Fruit fly (Drosophila melanogaster) whole organism, embryonic: Measurements from ENCODE around the gene CG17249.
A peak's percentile ranks its signal among the peaks of the same experiment; 100 is the strongest.

ENCODE experiments used
- Atf3 ChIP-seq: fragments of 200-800 bp; sonication (Bioruptor generic); optimal IDR thresholded peaks from 3 replicates; lab custom pipeline; 2016; ENCODE audit warnings: missing biosample characterization, missing genetic modification characterization
- Awh ChIP-seq: fragments of 200-800 bp; sonication (Bioruptor generic); IDR thresholded peaks from 2 replicates; pipeline ENCODE4, ENCODE4 v1.3.6; 2022; ENCODE audit warnings: missing biosample characterization, missing genetic modification characterization
- Bgb ChIP-seq: fragments of 200-800 bp; sonication (Bioruptor generic); IDR thresholded peaks from 2 replicates; pipeline ENCODE4 v1.3.6; 2022; ENCODE audit warnings: missing biosample characterization, missing genetic modification characterization; ENCODE audit not compliant: partially characterized antibody
- CG10959 ChIP-seq: fragments of 200-800 bp; sonication (Bioruptor generic); IDR thresholded peaks from 2 replicates; pipeline ENCODE4 v1.3.6; 2022; ENCODE audit warnings: missing biosample characterization, missing genetic modification characterization
- CG11560 ChIP-seq: fragments of 200-800 bp; sonication (Bioruptor generic); IDR thresholded peaks from 3 replicates; pipeline ENCODE4 v1.3.6; 2022; ENCODE audit warnings: missing biosample characterization, missing genetic modification characterization
- CG12299 ChIP-seq: fragments of 200-800 bp; sonication (Bioruptor generic); optimal IDR thresholded peaks from 2 replicates; lab custom pipeline; 2018; ENCODE audit warnings: missing biosample characterization, mild to moderate bottlenecking, missing genetic modification characterization
- CG12659 ChIP-seq: fragments of 200-800 bp; sonication (Bioruptor generic); optimal IDR thresholded peaks from 3 replicates; lab custom pipeline; 2017; ENCODE audit warnings: mild to moderate bottlenecking, missing biosample characterization, missing genetic modification reagents, missing genetic modification characterization
- CG15479 ChIP-seq: fragments of 200-800 bp; sonication (Bioruptor generic); optimal IDR thresholded peaks from 3 replicates; lab custom pipeline; 2019; ENCODE audit warnings: missing biosample characterization, mild to moderate bottlenecking, missing genetic modification characterization, moderate library complexity
- CG16815 ChIP-seq: fragments of 200-800 bp; sonication (Bioruptor generic); optimal IDR thresholded peaks from 3 replicates; lab custom pipeline; 2017; ENCODE audit warnings: missing biosample characterization, mild to moderate bottlenecking, missing genetic modification characterization
- CG17912 ChIP-seq: fragments of 200-800 bp; sonication (Bioruptor generic); optimal IDR thresholded peaks from 2 replicates; lab custom pipeline; 2018; ENCODE audit warnings: missing biosample characterization, mild to moderate bottlenecking, missing genetic modification characterization
- CG1792 ChIP-seq: fragments of 200-800 bp; sonication (Bioruptor generic); optimal IDR thresholded peaks from 2 replicates; lab custom pipeline; 2016; ENCODE audit warnings: missing biosample characterization, missing genetic modification characterization
- CG1832 ChIP-seq: fragments of 200-800 bp; sonication (Bioruptor generic); optimal IDR thresholded peaks from 2 replicates; lab custom pipeline; 2017; ENCODE audit warnings: missing biosample characterization, mild to moderate bottlenecking, missing genetic modification characterization, inconsistent platforms
- CG2120 ChIP-seq: fragments of 200-800 bp; sonication (Bioruptor generic); optimal IDR thresholded peaks from 3 replicates; lab custom pipeline; 2016; ENCODE audit warnings: missing biosample characterization, missing genetic modification characterization
- CG2889 ChIP-seq: fragments of 200-800 bp; sonication (Bioruptor generic); IDR thresholded peaks from 3 replicates; pipeline ENCODE4 v1.3.6; 2022; ENCODE audit warnings: missing biosample characterization, missing genetic modification characterization
- CG31224 ChIP-seq: fragments of 200-800 bp; sonication (Bioruptor generic); IDR thresholded peaks from 2 replicates; pipeline ENCODE4 v1.3.6; 2022; ENCODE audit warnings: missing biosample characterization, missing genetic modification characterization
- CG34422 ChIP-seq: fragments of 200-800 bp; sonication (Bioruptor generic); IDR thresholded peaks from 3 replicates; pipeline ENCODE4 v1.3.6; 2022; ENCODE audit warnings: missing biosample characterization, missing genetic modification characterization
- CG4328 ChIP-seq: fragments of 200-800 bp; sonication (Bioruptor generic); optimal IDR thresholded peaks from 3 replicates; lab custom pipeline; 2017; ENCODE audit warnings: missing biosample characterization, missing genetic modification reagents, missing genetic modification characterization
- CG6654 ChIP-seq: fragments of 200-800 bp; sonication (Bioruptor generic); optimal IDR thresholded peaks from 2 replicates; lab custom pipeline; 2017; ENCODE audit warnings: missing biosample characterization, mild to moderate bottlenecking, missing genetic modification characterization
- CG6791 ChIP-seq: fragments of 200-800 bp; sonication (Bioruptor generic); IDR thresholded peaks from 3 replicates; pipeline ENCODE4 v1.3.6; 2022; ENCODE audit warnings: missing biosample characterization, missing genetic modification characterization; ENCODE audit not compliant: partially characterized antibody
- CG7928 ChIP-seq: fragments of 200-800 bp; sonication (Bioruptor generic); optimal IDR thresholded peaks from 2 replicates; lab custom pipeline; 2017; ENCODE audit warnings: missing biosample characterization, mild to moderate bottlenecking, missing genetic modification characterization
- Dek ChIP-seq: fragments of 200-800 bp; sonication (Bioruptor generic); optimal IDR thresholded peaks from 3 replicates; lab custom pipeline; 2019; ENCODE audit warnings: missing biosample characterization, mild to moderate bottlenecking, missing genetic modification characterization, moderate library complexity
- Hand ChIP-seq: fragments of 200-800 bp; sonication (Bioruptor generic); optimal IDR thresholded peaks from 2 replicates; lab custom pipeline; 2017; ENCODE audit warnings: mild to moderate bottlenecking, missing biosample characterization, missing genetic modification reagents, missing genetic modification characterization
- Pdp1 ChIP-seq, 2 experiments: fragments of 200-800 bp; sonication (Bioruptor generic); optimal IDR thresholded peaks; 3 replicates each; lab custom pipeline; 2016; ENCODE audit warnings: missing biosample characterization in 2 of 2, missing genetic modification characterization in 2 of 2, mild to moderate bottlenecking in 1 of 2, moderate library complexity in 1 of 2
- Sin3A ChIP-seq: fragments of >200 bp; optimal IDR thresholded peaks from 2 replicates; lab custom pipeline; 2018
- abd-A ChIP-seq: fragments of 200-800 bp; sonication (Bioruptor generic); optimal IDR thresholded peaks from 3 replicates; lab custom pipeline; 2019; ENCODE audit warnings: missing biosample characterization, mild to moderate bottlenecking, missing genetic modification characterization, moderate library complexity
- ac ChIP-seq: fragments of 200-800 bp; sonication (Bioruptor generic); optimal IDR thresholded peaks from 3 replicates; lab custom pipeline; 2017; ENCODE audit warnings: missing biosample characterization, mild to moderate bottlenecking, missing genetic modification characterization
- chinmo ChIP-seq: fragments of 200-800 bp; sonication (Bioruptor generic); IDR thresholded peaks from 4 replicates; pipeline ENCODE4 v1.3.6; 2022; ENCODE audit warnings: missing biosample characterization, missing genetic modification characterization; ENCODE audit not compliant: partially characterized antibody
- ci ChIP-seq: fragments of 200-800 bp; sonication (Bioruptor generic); IDR thresholded peaks from 3 replicates; pipeline ENCODE4 v1.3.6; 2022; ENCODE audit warnings: missing biosample characterization, missing genetic modification characterization
- dm ChIP-seq: fragments of 200-800 bp; sonication (Bioruptor generic); optimal IDR thresholded peaks from 3 replicates; lab custom pipeline; 2016; ENCODE audit warnings: missing biosample characterization, missing genetic modification characterization
- en ChIP-seq: fragments of 200-800 bp; sonication (Bioruptor generic); optimal IDR thresholded peaks from 2 replicates; lab custom pipeline; 2016; ENCODE audit warnings: missing biosample characterization, missing genetic modification characterization
- ewg ChIP-seq: fragments of 200-800 bp; sonication (Bioruptor generic); optimal IDR thresholded peaks from 3 replicates; lab custom pipeline; 2017; ENCODE audit warnings: mild to moderate bottlenecking, missing biosample characterization, missing genetic modification reagents, missing genetic modification characterization
- gcm ChIP-seq: fragments of 200-800 bp; sonication (Bioruptor generic); optimal IDR thresholded peaks from 2 replicates; lab custom pipeline; 2019; ENCODE audit warnings: missing biosample characterization, mild to moderate bottlenecking, missing genetic modification characterization, moderate library complexity
- gsb-n ChIP-seq: fragments of 200-800 bp; sonication (Bioruptor generic); optimal IDR thresholded peaks from 3 replicates; lab custom pipeline; 2018; ENCODE audit warnings: missing biosample characterization, mild to moderate bottlenecking, missing genetic modification characterization
- her ChIP-seq: fragments of 200-800 bp; sonication (Bioruptor generic); optimal IDR thresholded peaks from 2 replicates; lab custom pipeline; 2016; ENCODE audit warnings: missing biosample characterization, missing genetic modification characterization
- nerfin-1 ChIP-seq: fragments of 200-800 bp; sonication (Bioruptor generic); optimal IDR thresholded peaks from 3 replicates; lab custom pipeline; 2019; ENCODE audit warnings: missing biosample characterization, mild to moderate bottlenecking, missing genetic modification characterization, moderate library complexity
- nmo ChIP-seq: fragments of 200-800 bp; sonication (Bioruptor generic); optimal IDR thresholded peaks from 2 replicates; lab custom pipeline; 2018; ENCODE audit warnings: missing biosample characterization, mild to moderate bottlenecking, missing genetic modification characterization, moderate library complexity
- pho ChIP-seq: fragments of 200-800 bp; sonication (Bioruptor generic); optimal IDR thresholded peaks from 2 replicates; lab custom pipeline; 2016; ENCODE audit warnings: missing biosample characterization, missing genetic modification characterization
- scrt ChIP-seq: fragments of 200-800 bp; sonication (Bioruptor generic); optimal IDR thresholded peaks from 2 replicates; lab custom pipeline; 2018; ENCODE audit warnings: missing biosample characterization, mild to moderate bottlenecking, missing genetic modification characterization, moderate library complexity
- seq ChIP-seq: fragments of 200-800 bp; sonication (Bioruptor generic); IDR thresholded peaks from 2 replicates; pipeline ENCODE4 v1.3.6; 2022; ENCODE audit warnings: missing biosample characterization, missing genetic modification characterization
- trem ChIP-seq: fragments of 200-800 bp; optimal IDR thresholded peaks from 3 replicates; lab custom pipeline; 2019; ENCODE audit warnings: missing biosample characterization, mild to moderate bottlenecking, missing genetic modification characterization, moderate library complexity
- zen2 ChIP-seq: fragments of 200-800 bp; sonication (Bioruptor generic); IDR thresholded peaks from 3 replicates; pipeline ENCODE4 v1.3.6; 2022; ENCODE audit warnings: missing biosample characterization, missing genetic modification characterization; ENCODE audit not compliant: partially characterized antibody

The CG17249 gene

dm6 chr3L:1664876-1665275, 17.6 kb upstream of the CG17249 start, which contains the start of the genes Srrm234 and CG7974 (continued):
- TF ChIP-seq CG12659 (GFP tag; lab: Kevin White, UChicago) (peak; percentile 38), Dek (no peak), trem (tag; lab: Kevin White, UChicago) (peak; percentile 55), ac (GFP tag; lab: Kevin White, UChicago) (no peak), CG7928 (GFP tag; lab: Kevin White, UChicago) (no peak), CG16815 (GFP tag; lab: Kevin White, UChicago) (no peak), CG1832 (GFP tag; lab: Kevin White, UChicago) (no peak), CG10959 (GFP tag; lab: Robert Waterston, UW) (no peak), pho (GFP tag; lab: Kevin White, UChicago) (no peak), en (GFP tag; lab: Kevin White, UChicago) (no peak), CG2889 (GFP tag; lab: Robert Waterston, UW) (no peak), CG17912 (GFP tag; lab: Kevin White, UChicago) (peak; percentile 2), Sin3A (lab: Kevin White, UChicago) (peak; percentile 50)

DNA sequence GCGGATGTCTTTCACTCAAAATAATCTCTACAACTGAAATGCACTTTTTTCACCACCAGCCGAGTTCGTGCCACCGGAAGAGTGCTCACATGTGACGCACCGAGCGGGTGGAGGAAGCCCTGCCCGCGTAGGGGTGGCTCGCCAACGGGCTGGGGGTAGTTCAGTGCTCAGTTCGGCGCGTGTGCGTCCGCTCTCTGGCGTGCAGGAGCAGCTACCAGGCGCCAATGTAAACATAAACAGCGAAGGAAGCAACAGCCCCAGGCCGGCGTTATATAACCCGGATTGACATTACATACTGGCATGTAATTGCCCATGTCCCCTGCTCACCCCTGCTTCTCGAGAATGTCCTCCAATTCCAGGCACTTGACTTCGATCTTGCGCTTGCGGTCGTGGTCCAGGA, 16.9 kb upstream of the CG17249 start:
- TF ChIP-seq CG11560 (no peak), gsb-n (tag; lab: Kevin White, UChicago) (no peak), ewg (GFP tag; lab: Kevin White, UChicago) (peak; percentile 84), CG4328 (no peak), seq (GFP tag; lab: Robert Waterston, UW) (peak; percentile 86), abd-A (tag; lab: Kevin White, UChicago) (peak; percentile 27), Awh (0 out of 2 replicates have a peak, but pooled peaks have one; percentile 10), dm (GFP tag; lab: Kevin White, UChicago) (no peak), her (no peak), CG6791 (GFP tag; lab: Robert Waterston, UW) (0 out of 3 replicates have a peak, but pooled peaks have one; percentile 28), scrt (GFP tag; lab: Kevin White, UChicago) (peak; percentile 96), nmo (GFP tag; lab: Kevin White, UChicago) (no peak), nerfin-1 (peak; percentile 21), Pdp1 (GFP tag; optimal IDR thresholded peaks at IDR 0.05; lab: Kevin White, UChicago) (peak in 1 of 2 experiments; percentile 92), Hand (GFP tag; lab: Kevin White, UChicago) (peak; percentile 5), Atf3 (GFP tag; lab: Kevin White, UChicago) (no peak), CG31224 (GFP tag; lab: Robert Waterston, UW) (peak; percentile 99), gcm (GFP tag; lab: Kevin White, UChicago) (no peak), CG15479 (GFP tag; lab: Kevin White, UChicago) (no peak), CG12299 (tag; lab: Kevin White, UChicago) (no peak), chinmo (GFP tag; lab: Robert Waterston, UW) (0 out of 4 replicates have a peak, but pooled peaks have one; percentile 53), CG1792 (no peak), Bgb (0 out of 2 replicates have a peak, but pooled peaks have one; percentile 11), CG2120 (GFP tag; lab: Kevin White, UChicago) (no peak), CG6654 (GFP tag; lab: Kevin White, UChicago) (no peak), CG34422 (GFP tag; lab: Robert Waterston, UW) (peak; percentile 26; the same call in 1 of the 3 replicates), ci (GFP tag; lab: Robert Waterston, UW) (0 out of 3 replicates have a peak, but pooled peaks have one; percentile 13), zen2 (peak; percentile 52; the same call in 2 of the 3 replicates)
